Fruit fly (Drosophila melanogaster) whole organism, adult: ENCODE results near the gene Aos1.
A peak's percentile ranks its signal among the peaks of the same experiment; 100 is the strongest.

ENCODE experiments used
- Clk ChIP-seq: fragments of 200-800 bp; sonication (Bioruptor generic); optimal IDR thresholded peaks from 2 replicates; lab custom pipeline; 2017; ENCODE audit warnings: missing biosample characterization, missing genetic modification characterization
- Mnt ChIP-seq: fragments of 200-800 bp; sonication (Bioruptor generic); optimal IDR thresholded peaks from 2 replicates; lab custom pipeline; 2016; ENCODE audit warnings: missing biosample characterization, mild to moderate bottlenecking, missing genetic modification characterization
- cic ChIP-seq: fragments of 200-800 bp; sonication (Bioruptor generic); optimal IDR thresholded peaks from 2 replicates; lab custom pipeline; 2017; ENCODE audit warnings: missing biosample characterization, mild to moderate bottlenecking, missing genetic modification characterization, moderate library complexity
- pad ChIP-seq: fragments of 200-800 bp; sonication (Bioruptor generic); optimal IDR thresholded peaks from 3 replicates; lab custom pipeline; 2017; ENCODE audit warnings: missing biosample characterization, missing genetic modification characterization, mild to moderate bottlenecking, moderate library complexity, missing genetic modification reagents

- TF ChIP-seq pad (GFP tag; lab: Kevin White, UChicago) (peak; percentile 6), cic (GFP tag; lab: Kevin White, UChicago) (peak; percentile 58), Clk (no peak), Mnt (GFP tag; lab: Kevin White, UChicago) (peak; percentile 64)
These were observed 7.5 kb upstream of the Aos1 start for dm6 chr3R:12441008-12441606.
